Fruit fly (Drosophila melanogaster): ENCODE data around the gene Oseg5.

Oseg5 gene

DNA sequence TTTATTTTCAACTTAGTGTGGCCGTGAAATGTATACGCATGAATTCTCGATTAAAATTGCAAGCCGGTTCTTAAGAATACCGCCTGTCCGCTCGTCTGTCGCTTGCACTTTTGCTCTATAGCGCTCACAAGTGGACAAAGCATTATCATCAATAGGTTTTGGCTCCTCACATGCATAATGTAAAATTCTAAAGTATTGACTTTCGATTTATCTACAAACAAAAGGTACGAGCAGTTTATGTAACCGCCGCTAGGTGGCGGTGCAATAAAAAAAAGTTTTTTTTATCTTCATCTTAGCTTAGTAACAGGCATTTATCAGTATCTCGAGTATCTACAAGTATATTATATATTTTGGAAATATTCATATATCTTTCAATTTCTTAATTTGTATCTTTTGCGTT is 9.4 kb downstream of the Oseg5 start:
- TF ChIP-seq Hr4 (GFP tag; optimal IDR thresholded peaks at IDR 0.05), result no peak

DNA sequence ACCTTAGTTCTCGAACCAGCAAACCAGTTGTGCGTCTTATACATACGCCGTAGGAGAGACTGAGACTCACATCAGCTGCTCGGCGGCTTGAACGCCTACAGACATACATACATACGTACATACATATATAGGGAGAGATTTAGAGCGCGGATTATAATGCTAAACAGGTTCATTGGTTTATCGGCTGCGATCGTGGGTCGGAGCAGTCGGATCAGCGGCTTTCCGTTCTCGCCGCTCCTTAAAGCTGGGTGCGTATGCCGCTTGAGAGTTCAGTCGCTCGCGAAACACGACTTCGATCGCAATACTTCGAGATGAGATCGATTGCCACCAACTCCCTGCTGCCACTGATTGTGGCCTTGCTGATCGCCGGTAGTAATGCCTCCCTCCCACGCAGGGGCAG is 10.4 kb downstream of the Oseg5 start:
- TF ChIP-seq vri (GFP tag; optimal IDR thresholded peaks at IDR 0.05) (no peak), achi (GFP tag; optimal IDR thresholded peaks at IDR 0.05) (no peak), Eip75B (GFP tag; optimal IDR thresholded peaks at IDR 0.05) (no peak), CG8319 (GFP tag; optimal IDR thresholded peaks at IDR 0.05) (no peak), Ets21C (GFP tag; optimal IDR thresholded peaks at IDR 0.05) (no peak), lz (GFP tag; optimal IDR thresholded peaks at IDR 0.05) (no peak), topi (GFP tag; optimal IDR thresholded peaks at IDR 0.05) (no peak), CG6276 (GFP tag; optimal IDR thresholded peaks at IDR 0.05) (no peak), CG16779 (tag; optimal IDR thresholded peaks at IDR 0.05) (no peak), Sox15 (GFP tag; optimal IDR thresholded peaks at IDR 0.05) (no peak), Blimp-1 (GFP tag; optimal IDR thresholded peaks at IDR 0.05) (no peak), OdsH (GFP tag; optimal IDR thresholded peaks at IDR 0.05) (no peak), CG32006 (GFP tag; optimal IDR thresholded peaks at IDR 0.05) (no peak), dsx (GFP tag; optimal IDR thresholded peaks at IDR 0.05; ENCODE audit: poor library complexity, severe bottlenecking) (peak; percentile 4), fkh (GFP tag; optimal IDR thresholded peaks at IDR 0.05) (no peak), ss (GFP tag; optimal IDR thresholded peaks at IDR 0.05) (peak; percentile 38 to 53), Hr38 (GFP tag; optimal IDR thresholded peaks at IDR 0.05) (no peak), esn (GFP tag; optimal IDR thresholded peaks at IDR 0.05) (no peak), CG6854 (GFP tag; optimal IDR thresholded peaks at IDR 0.05) (peak; percentile 20), CG11902 (GFP tag; optimal IDR thresholded peaks at IDR 0.05) (no peak), salr (GFP tag; optimal IDR thresholded peaks at IDR 0.05) (no peak), dac (GFP tag; optimal IDR thresholded peaks at IDR 0.05) (no peak), CG34406 (GFP tag; optimal IDR thresholded peaks at IDR 0.05) (no peak), CG8632 (GFP tag; optimal IDR thresholded peaks at IDR 0.05) (no peak), Eip93F (GFP tag; optimal IDR thresholded peaks at IDR 0.05) (no peak), pdm3 (GFP tag; optimal IDR thresholded peaks at IDR 0.05) (no peak), CG31627 (GFP tag; optimal IDR thresholded peaks at IDR 0.05) (no peak), Gug (GFP tag; IDR thresholded peaks at IDR 0.05) (no peak), Hr39 (GFP tag; optimal IDR thresholded peaks at IDR 0.05) (no peak), acj6 (GFP tag; optimal IDR thresholded peaks at IDR 0.05) (no peak), Met (GFP tag; optimal IDR thresholded peaks at IDR 0.05) (no peak), eg (GFP tag; IDR thresholded peaks at IDR 0.05) (peak; percentile 38; the same call in 2 of the 3 replicates), CG11762 (GFP tag; optimal IDR thresholded peaks at IDR 0.05; ENCODE audit: insufficient read depth) (no peak), CG7368 (GFP tag; optimal IDR thresholded peaks at IDR 0.05) (no peak), svp (GFP tag) (peak; percentile 83), CG6808 (GFP tag; optimal IDR thresholded peaks at IDR 0.05) (peak; percentile 32), Ets96B (tag; optimal IDR thresholded peaks at IDR 0.05) (no peak), CG3919 (GFP tag; optimal IDR thresholded peaks at IDR 0.05) (no peak), Lpt (GFP tag; optimal IDR thresholded peaks at IDR 0.05) (no peak), CG10631 (GFP tag; optimal IDR thresholded peaks at IDR 0.05) (peak; percentile 3), Hr4 (GFP tag; optimal IDR thresholded peaks at IDR 0.05) (no peak), CG6792 (GFP tag; optimal IDR thresholded peaks at IDR 0.05) (no peak), Eip78C (GFP tag) (no peak), Sox102F (GFP tag; optimal IDR thresholded peaks at IDR 0.05) (no peak), CG4318 (GFP tag; optimal IDR thresholded peaks at IDR 0.05) (no peak), CG15336 (GFP tag; IDR thresholded peaks at IDR 0.05) (0 out of 2 replicates have a peak, but pooled peaks have one; percentile 12), fd59A (GFP tag; optimal IDR thresholded peaks at IDR 0.05) (no peak), CG1621 (tag; optimal IDR thresholded peaks at IDR 0.05) (peak; percentile 41), CG11294 (GFP tag; IDR thresholded peaks at IDR 0.05) (no peak), Sox14 (GFP tag; optimal IDR thresholded peaks at IDR 0.05) (no peak), cyc (GFP tag; optimal IDR thresholded peaks at IDR 0.05) (no peak)

Measured in whole organism, prepupa.